Worm (Caenorhabditis elegans) whole organism, L1 larva: ENCODE results near the gene T04A6.2.

Source experiments
- egl-27 ChIP-seq, 2 experiments: fragments of 150-350 bp in 1 of 2; sonication (generic microtip); optimal IDR thresholded peaks; 3 replicates each; lab custom pipeline; 2017 to 2018; ENCODE audit warnings: missing biosample characterization in 2 of 2, missing genetic modification characterization in 2 of 2, missing genetic modification reagents in 2 of 2
- fos-1 ChIP-seq: fragments of 150-350 bp; optimal IDR thresholded peaks from 2 replicates; lab custom pipeline; 2014; ENCODE audit warnings: missing biosample characterization, missing genetic modification characterization
- hlh-4 ChIP-seq: sonication (generic microtip); optimal IDR thresholded peaks from 2 replicates; lab custom pipeline; 2016; ENCODE audit warnings: mild to moderate bottlenecking, missing genetic modification characterization, missing compliant biosample characterization
- nhr-12 ChIP-seq: sonication (generic microtip); optimal IDR thresholded peaks from 2 replicates; lab custom pipeline; 2017; ENCODE audit warnings: missing biosample characterization, missing genetic modification characterization
- unc-30 ChIP-seq: sonication (generic microtip); optimal IDR thresholded peaks from 2 replicates; lab custom pipeline; 2017; ENCODE audit warnings: missing biosample characterization, missing genetic modification characterization
- ztf-11 ChIP-seq, 2 experiments: sonication (generic microtip); optimal IDR thresholded peaks; 2 replicates each; lab custom pipeline; 2016 to 2017; ENCODE audit warnings: missing genetic modification characterization in 2 of 2, missing biosample characterization in 1 of 2, missing compliant biosample characterization in 1 of 2

DNA sequence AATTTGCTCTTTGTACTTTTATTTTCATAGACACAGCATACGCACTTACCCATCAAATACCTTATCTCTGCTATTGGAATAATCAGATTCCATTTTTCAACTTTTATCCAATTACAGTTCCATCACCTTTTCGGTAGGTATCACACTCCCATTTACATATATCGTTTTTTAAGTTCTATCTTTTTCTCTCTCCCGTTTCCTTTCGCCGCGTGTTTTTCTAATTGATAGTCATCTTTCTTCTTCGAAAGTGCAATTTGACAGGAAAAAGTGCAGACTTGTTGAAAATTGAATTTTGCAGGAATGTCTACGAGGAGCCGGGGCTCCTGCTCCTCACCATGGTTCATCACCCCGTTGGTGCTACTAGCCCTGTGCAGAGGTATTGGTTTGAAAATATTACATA lies 10.5 kb downstream of the T04A6.2 start, which contains the start of gene fbn-1:
- TF ChIP-seq nhr-12 (no peak), fos-1 (no peak), ztf-11 (tag; optimal IDR thresholded peaks at IDR 0.05; lab: Kevin White, UChicago) (no peak), egl-27 (tag; optimal IDR thresholded peaks at IDR 0.05; lab: Kevin White, UChicago) (no peak), unc-30 (tag; lab: Kevin White, UChicago) (no peak), hlh-4 (no peak)
